Fruit fly (Drosophila melanogaster) whole organism, embryonic: ENCODE data around the gene CG11902.

Source experiments
- Bdp1 ChIP-seq: fragments of 200-800 bp; sonication (Bioruptor generic); optimal IDR thresholded peaks from 3 replicates; lab custom pipeline; 2016; ENCODE audit warnings: missing biosample characterization, missing genetic modification characterization
- CG11504 ChIP-seq: fragments of 200-800 bp; sonication (Bioruptor generic); optimal IDR thresholded peaks from 3 replicates; lab custom pipeline; 2019; ENCODE audit warnings: missing biosample characterization, mild to moderate bottlenecking, missing genetic modification characterization, moderate library complexity
- CG1647 ChIP-seq: fragments of 200-800 bp; sonication (Bioruptor generic); optimal IDR thresholded peaks from 3 replicates; lab custom pipeline; 2016; ENCODE audit warnings: missing biosample characterization, missing genetic modification characterization
- CG8478 ChIP-seq: fragments of >200 bp; optimal IDR thresholded peaks from 2 replicates; lab custom pipeline; 2018
- CG9215 ChIP-seq: fragments of 200-800 bp; sonication (Bioruptor generic); IDR thresholded peaks from 2 replicates; pipeline ENCODE4 v1.3.6; 2022; ENCODE audit warnings: missing biosample characterization, missing genetic modification characterization
- bab2 ChIP-seq: fragments of 200-800 bp; sonication (Bioruptor generic); optimal IDR thresholded peaks from 2 replicates; lab custom pipeline; 2016; ENCODE audit warnings: missing biosample characterization, missing genetic modification characterization
- br ChIP-seq: fragments of >200 bp; optimal IDR thresholded peaks from 2 replicates; lab custom pipeline; 2017
- gfzf ChIP-seq: fragments of 200-800 bp; sonication (Bioruptor generic); optimal IDR thresholded peaks from 2 replicates; lab custom pipeline; 2016; ENCODE audit warnings: missing biosample characterization, mild to moderate bottlenecking, missing genetic modification characterization, moderate library complexity
- kay ChIP-seq: fragments of 200-800 bp; sonication (Bioruptor generic); optimal IDR thresholded peaks from 2 replicates; lab custom pipeline; 2016; ENCODE audit warnings: missing biosample characterization, missing genetic modification characterization
- mirr ChIP-seq: fragments of 200-800 bp; sonication (Bioruptor generic); optimal IDR thresholded peaks from 3 replicates; lab custom pipeline; 2018; ENCODE audit warnings: missing biosample characterization, mild to moderate bottlenecking, missing genetic modification characterization
- nerfin-1 ChIP-seq: fragments of 200-800 bp; sonication (Bioruptor generic); optimal IDR thresholded peaks from 3 replicates; lab custom pipeline; 2019; ENCODE audit warnings: missing biosample characterization, mild to moderate bottlenecking, missing genetic modification characterization, moderate library complexity
- sug ChIP-seq: fragments of 200-800 bp; optimal IDR thresholded peaks from 2 replicates; lab custom pipeline; 2019; ENCODE audit warnings: missing biosample characterization, mild to moderate bottlenecking, missing genetic modification characterization, moderate library complexity

- TF ChIP-seq bab2 (GFP tag; lab: Kevin White, UChicago) (no peak), kay (GFP tag; lab: Kevin White, UChicago) (no peak), Bdp1 (no peak), gfzf (GFP tag; lab: Kevin White, UChicago) (no peak), sug (tag; lab: Kevin White, UChicago) (no peak), nerfin-1 (tag; lab: Kevin White, UChicago) (no peak), CG1647 (no peak), mirr (GFP tag; lab: Kevin White, UChicago) (no peak), CG11504 (tag; lab: Kevin White, UChicago) (no peak), br (lab: Kevin White, UChicago) (no peak), CG8478 (lab: Kevin White, UChicago) (no peak), CG9215 (GFP tag; lab: Robert Waterston, UW) (no peak)
Observed at dm6 chr3R:25384206-25384605, 49.1 kb downstream of the CG11902 start.
